Fruit fly (Drosophila melanogaster): ENCODE data around the gene CG9016.

CG9016 gene

DNA sequence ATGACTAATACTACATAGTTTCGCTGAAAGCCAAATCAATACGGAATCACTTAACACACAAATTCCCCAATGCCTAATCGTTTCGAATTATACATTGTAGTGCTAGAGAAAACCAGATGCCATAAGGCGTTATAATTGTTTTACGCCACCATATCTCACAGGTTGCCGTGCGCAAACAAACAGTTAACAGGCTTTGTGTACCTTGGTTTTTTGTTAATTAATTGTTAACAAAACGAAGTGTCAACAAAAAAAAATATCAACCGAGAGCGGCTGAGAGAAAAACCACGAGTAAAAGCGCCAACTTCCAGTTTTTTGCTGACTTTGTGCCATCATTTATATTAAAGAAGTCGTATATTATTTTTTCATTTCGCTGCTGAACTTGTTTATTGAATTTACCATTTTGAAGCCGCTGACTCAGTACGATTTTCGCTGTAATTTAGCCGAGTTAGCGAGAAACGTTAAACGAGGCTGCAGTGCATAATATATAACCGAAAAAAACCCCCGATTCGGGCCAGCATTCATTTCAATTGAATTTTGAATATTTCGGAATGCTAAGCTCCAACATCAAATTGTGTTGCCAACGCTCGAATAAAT is 46.9 kb downstream of the CG9016 start (continued):
- TF ChIP-seq Lpt (GFP tag; optimal IDR thresholded peaks at IDR 0.05) (no peak), pfk (GFP tag; optimal IDR thresholded peaks at IDR 0.05) (peak; percentile 25), PHDP (tag; optimal IDR thresholded peaks at IDR 0.05) (peak; percentile 79), CG17612 (GFP tag; IDR thresholded peaks at IDR 0.05) (no peak), CG3847 (GFP tag; IDR thresholded peaks at IDR 0.05) (no peak), CG16815 (GFP tag; optimal IDR thresholded peaks at IDR 0.05) (no peak), Vsx1 (GFP tag; optimal IDR thresholded peaks at IDR 0.05) (peak; percentile 56), ci (GFP tag; IDR thresholded peaks at IDR 0.05) (no peak), caup (GFP tag; optimal IDR thresholded peaks at IDR 0.05; ENCODE audit: severe bottlenecking) (peak; percentile 77), CG8290 (GFP tag; optimal IDR thresholded peaks at IDR 0.05) (no peak), CG8290 (tag; optimal IDR thresholded peaks at IDR 0.05) (peak in 1 of 2 experiments; percentile 80), CG34422 (GFP tag; IDR thresholded peaks at IDR 0.05) (no peak), yki (optimal IDR thresholded peaks at IDR 0.05) (no peak), ftz-f1 (GFP tag; optimal IDR thresholded peaks at IDR 0.05) (no peak), Doc3 (GFP tag; IDR thresholded peaks at IDR 0.05; ENCODE audit: partially characterized antibody) (no peak), CG18764 (GFP tag; optimal IDR thresholded peaks at IDR 0.05) (no peak), peb (GFP tag; IDR thresholded peaks at IDR 0.05) (no peak), NFAT (GFP tag; IDR thresholded peaks at IDR 0.05) (no peak), CG9817 (tag; optimal IDR thresholded peaks at IDR 0.05) (peak; percentile 57), wek (GFP tag; optimal IDR thresholded peaks at IDR 0.05) (peak; percentile 51), Blimp-1 (GFP tag; optimal IDR thresholded peaks at IDR 0.05) (peak; percentile 22), Dp (GFP tag; optimal IDR thresholded peaks at IDR 0.05) (no peak), CG17385 (GFP tag; optimal IDR thresholded peaks at IDR 0.05) (peak; percentile 44), CG12659 (GFP tag; optimal IDR thresholded peaks at IDR 0.05) (peak; percentile 34), Six4 (GFP tag; optimal IDR thresholded peaks at IDR 0.05) (no peak), abd-A (tag; optimal IDR thresholded peaks at IDR 0.05) (no peak), ro (GFP tag; IDR thresholded peaks at IDR 0.05) (no peak), CG4282 (GFP tag; optimal IDR thresholded peaks at IDR 0.05) (no peak), ase (GFP tag; IDR thresholded peaks at IDR 0.05) (no peak), Neu2 (GFP tag; optimal IDR thresholded peaks at IDR 0.05; ENCODE audit: borderline replicate concordance) (no peak), CG14014 (GFP tag; IDR thresholded peaks at IDR 0.05) (peak; percentile 74; the same call in 1 of the 2 replicates), CG18619 (GFP tag; optimal IDR thresholded peaks at IDR 0.05) (peak; percentile 58), phol (tag; optimal IDR thresholded peaks at IDR 0.05) (no peak), Dfd (GFP tag; optimal IDR thresholded peaks at IDR 0.05) (no peak), CG10274 (GFP tag; optimal IDR thresholded peaks at IDR 0.05) (no peak), CG11456 (GFP tag; IDR thresholded peaks at IDR 0.05) (no peak), Sry-β (GFP tag; optimal IDR thresholded peaks at IDR 0.05) (no peak), CG8359 (GFP tag; optimal IDR thresholded peaks at IDR 0.05; ENCODE audit: borderline replicate concordance) (no peak), HLHmδ (GFP tag; optimal IDR thresholded peaks at IDR 0.05) (no peak), CG34376 (GFP tag; optimal IDR thresholded peaks at IDR 0.05) (peak; percentile 18), CG13287 (GFP tag; IDR thresholded peaks at IDR 0.05; ENCODE audit: partially characterized antibody) (no peak), psq (GFP tag; optimal IDR thresholded peaks at IDR 0.05) (no peak), klu (GFP tag; IDR thresholded peaks at IDR 0.05) (no peak), CG2678 (tag; optimal IDR thresholded peaks at IDR 0.05) (peak; percentile 67), CG11696 (GFP tag; IDR thresholded peaks at IDR 0.05) (no peak), CG6654 (GFP tag; optimal IDR thresholded peaks at IDR 0.05) (no peak), NfI (GFP tag; optimal IDR thresholded peaks at IDR 0.05) (peak; percentile 32), bowl (GFP tag; IDR thresholded peaks at IDR 0.05) (no peak), Hr39 (optimal IDR thresholded peaks at IDR 0.05) (no peak), tio (GFP tag; optimal IDR thresholded peaks at IDR 0.05) (no peak), CG15269 (tag; optimal IDR thresholded peaks at IDR 0.05) (peak; percentile 56)

Data from whole organism, embryonic.